Worm (Caenorhabditis elegans): ENCODE results near the gene F01D5.2.

The F01D5.2 gene

DNA sequence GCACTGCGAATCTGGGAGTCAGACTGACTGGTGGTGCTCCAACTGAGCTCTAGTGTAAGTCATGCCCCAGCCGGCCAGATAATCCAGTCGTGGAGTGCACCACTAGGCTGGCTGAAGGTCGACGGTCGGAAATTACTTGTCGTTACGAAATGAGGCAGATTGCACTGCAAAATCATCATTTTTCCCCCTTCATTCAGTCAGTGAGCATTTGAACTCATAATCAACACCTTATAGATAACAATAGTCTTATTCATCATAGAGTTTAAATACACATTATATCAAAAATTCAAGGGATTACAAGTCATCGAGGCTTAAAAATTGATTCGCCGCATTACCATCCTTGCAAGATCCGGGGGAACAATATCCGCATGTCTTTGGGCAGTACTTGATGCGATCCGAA, 17.0 kb downstream of the F01D5.2 start:
- TF ChIP-seq skn-1 (tag; optimal IDR thresholded peaks at IDR 0.05), result peak; percentile 30
- peak; percentile 53 for TF ChIP-seq pqm-1 (tag; optimal IDR thresholded peaks at IDR 0.05)
- TF ChIP-seq eor-1 (tag; optimal IDR thresholded peaks at IDR 0.05), result no peak
- peak; percentile 34 for TF ChIP-seq elt-2 (tag; optimal IDR thresholded peaks at IDR 0.05)
- TF ChIP-seq unc-39 (tag; optimal IDR thresholded peaks at IDR 0.05), result no peak

DNA sequence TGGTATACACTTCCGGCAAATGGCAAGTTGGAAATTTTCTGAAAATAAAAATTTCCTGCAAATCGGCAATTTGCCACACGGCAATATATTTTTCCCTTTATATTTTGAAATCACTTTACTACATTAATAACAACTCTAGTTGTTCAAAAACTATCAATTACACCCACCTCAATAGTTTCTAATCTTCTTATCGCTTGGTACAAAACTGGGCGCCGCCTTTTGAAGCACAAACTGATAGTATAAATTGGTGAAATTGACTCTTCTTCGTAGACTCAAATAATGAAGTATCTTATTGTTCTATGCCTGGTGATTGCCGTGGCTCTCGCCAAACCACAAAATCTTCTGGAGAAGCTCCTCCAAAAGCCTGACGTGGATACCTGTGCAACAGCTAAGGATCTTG, 17.8 kb downstream of the F01D5.2 start, which contains the start of gene Y39G8B.9:
Gene Y39G8B.9, plus strand, starts transcription at position 269 of the 400 bp plus-strand sequence.
- TF ChIP-seq pha-4 (tag; optimal IDR thresholded peaks at IDR 0.05) (peak; percentile 0), elt-2 (tag; optimal IDR thresholded peaks at IDR 0.05) (peak; percentile 61), zag-1 (tag; optimal IDR thresholded peaks at IDR 0.05) (no peak), pqm-1 (tag; optimal IDR thresholded peaks at IDR 0.05) (peak; percentile 5), elt-3 (tag; optimal IDR thresholded peaks at IDR 0.05) (no peak)

DNA sequence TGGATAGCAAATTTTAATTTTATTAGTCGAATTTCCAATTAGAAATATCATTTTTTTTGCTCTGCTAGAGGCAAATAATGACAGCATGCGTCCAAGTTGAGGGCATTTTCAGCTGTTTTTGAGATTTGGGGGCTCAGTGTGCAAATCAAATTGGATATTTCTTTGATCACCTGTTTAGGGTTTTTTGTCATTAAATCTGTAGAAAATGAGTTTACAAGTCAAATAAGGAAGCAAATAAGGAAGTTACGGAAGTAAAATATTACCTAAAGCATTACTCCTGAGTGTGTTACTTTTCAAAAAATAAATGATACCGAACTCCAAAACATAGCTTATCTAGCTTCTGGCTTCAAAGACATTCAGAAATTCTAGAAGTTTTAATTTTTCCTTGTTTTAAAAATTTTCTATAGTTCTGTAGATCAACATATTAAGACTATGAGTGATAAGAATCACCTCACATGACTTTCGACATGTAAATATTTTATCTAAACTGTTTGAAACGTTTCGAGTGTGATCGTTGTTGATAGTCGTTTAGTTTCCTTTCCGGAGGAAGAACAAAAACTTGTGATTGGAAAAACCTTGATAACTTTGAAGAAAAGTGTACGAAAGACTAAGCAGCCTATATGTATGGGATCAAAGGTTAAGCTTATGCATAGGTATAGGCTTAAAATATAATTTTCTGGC, 18.9 kb downstream of the F01D5.2 start, which contains the start of gene sre-48:
Gene sre-48, minus strand, starts transcription at position 51 of the 681 bp plus-strand sequence.
- no peak for TF ChIP-seq skn-1 (tag; optimal IDR thresholded peaks at IDR 0.05)
- TF ChIP-seq hmg-11 (tag; optimal IDR thresholded peaks at IDR 0.05), result no peak
- TF ChIP-seq pqm-1 (tag; optimal IDR thresholded peaks at IDR 0.05), result peak; percentile 73
- TF ChIP-seq tbx-2 (tag; optimal IDR thresholded peaks at IDR 0.05), result no peak
- peak; percentile 85 for TF ChIP-seq jun-1 (tag; optimal IDR thresholded peaks at IDR 0.05)
- peak; percentile 92 for TF ChIP-seq elt-2 (tag; optimal IDR thresholded peaks at IDR 0.05)
- TF ChIP-seq nhr-237 (tag; optimal IDR thresholded peaks at IDR 0.05), result no peak
- TF ChIP-seq pha-4 (tag; optimal IDR thresholded peaks at IDR 0.05), result peak; percentile 47
- TF ChIP-seq fkh-10 (GFP tag; optimal IDR thresholded peaks at IDR 0.05), result no peak
- no peak for TF ChIP-seq eor-1 (tag; optimal IDR thresholded peaks at IDR 0.05)

DNA sequence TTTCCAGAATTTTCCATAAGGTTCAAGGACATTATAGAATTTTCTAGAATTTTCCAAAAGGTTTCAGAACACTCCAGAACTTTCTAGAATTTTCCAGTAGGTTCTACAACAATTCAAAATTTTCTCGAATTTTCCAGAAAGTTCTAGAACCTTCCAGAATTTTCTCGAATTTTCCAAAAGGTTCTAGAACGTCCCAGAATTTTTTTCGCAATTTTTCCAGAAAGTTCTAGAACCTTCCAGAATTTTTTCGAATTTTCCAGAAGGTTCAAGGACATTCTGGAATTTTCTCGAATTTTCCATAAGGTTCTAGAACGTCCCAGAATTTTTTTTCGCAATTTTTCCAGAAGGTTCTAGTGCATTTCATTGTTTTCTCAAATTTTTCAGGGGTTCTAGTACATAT, 21.2 kb downstream of the F01D5.2 start:
- TF ChIP-seq elt-1 (tag; optimal IDR thresholded peaks at IDR 0.05), result no peak
- no peak for TF ChIP-seq lin-15B (tag; optimal IDR thresholded peaks at IDR 0.05)
- no peak for TF ChIP-seq elt-3 (tag; optimal IDR thresholded peaks at IDR 0.05)
- TF ChIP-seq mml-1 (tag; optimal IDR thresholded peaks at IDR 0.05), result no peak
- TF ChIP-seq lsy-12 (tag; optimal IDR thresholded peaks at IDR 0.05), result no peak
- no peak for TF ChIP-seq eor-1 (tag; optimal IDR thresholded peaks at IDR 0.05)
- TF ChIP-seq ztf-11 (tag; optimal IDR thresholded peaks at IDR 0.05), result no peak
- no peak for TF ChIP-seq ztf-4 (tag; optimal IDR thresholded peaks at IDR 0.05)
- no peak for TF ChIP-seq nhr-77 (tag; optimal IDR thresholded peaks at IDR 0.05)
- no peak for TF ChIP-seq aly-2 (tag; optimal IDR thresholded peaks at IDR 0.05)
- TF ChIP-seq fkh-10 (GFP tag; optimal IDR thresholded peaks at IDR 0.05), result no peak
- TF ChIP-seq lin-39 (tag; optimal IDR thresholded peaks at IDR 0.05), result no peak
- TF ChIP-seq nhr-76 (tag; optimal IDR thresholded peaks at IDR 0.05), result no peak
- TF ChIP-seq unc-39 (tag; optimal IDR thresholded peaks at IDR 0.05), result no peak
- no peak for TF ChIP-seq ama-1 (optimal IDR thresholded peaks at IDR 0.05)
- TF ChIP-seq daf-12 (tag; optimal IDR thresholded peaks at IDR 0.05), result no peak
- TF ChIP-seq snpc-4 (tag; optimal IDR thresholded peaks at IDR 0.05), result no peak
- no peak for TF ChIP-seq ceh-28 (tag; optimal IDR thresholded peaks at IDR 0.05)
- no peak for TF ChIP-seq jun-1 (tag; optimal IDR thresholded peaks at IDR 0.05)
- TF ChIP-seq nfya-1 (tag; optimal IDR thresholded peaks at IDR 0.05; ENCODE audit: insufficient read depth), result no peak

DNA sequence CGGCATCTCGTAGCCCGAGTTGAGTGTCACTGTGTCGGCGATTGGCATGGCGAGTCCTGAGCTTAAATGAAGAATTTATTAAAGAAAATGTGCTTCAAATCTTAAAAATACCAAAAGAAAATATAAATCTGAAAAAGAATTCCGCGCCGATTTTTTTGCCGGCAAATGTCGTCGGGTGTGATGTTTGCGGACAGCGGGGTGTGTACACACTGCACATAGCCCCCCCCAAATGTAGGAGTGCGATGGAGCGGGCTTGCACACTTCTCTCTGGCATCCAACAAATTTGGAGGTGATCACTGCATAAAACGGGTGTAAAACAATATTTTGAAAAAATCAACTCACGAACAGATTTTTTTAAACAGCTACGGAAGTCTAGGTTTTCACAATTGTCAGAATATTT, 22.7 kb downstream of the F01D5.2 start, which contains the start of gene Y39G8B.2:
Gene Y39G8B.2, minus strand, starts transcription at position 61 of the 400 bp plus-strand sequence.
- TF ChIP-seq ceh-16 (tag; optimal IDR thresholded peaks at IDR 0.05) (no peak), nhr-25 (tag; optimal IDR thresholded peaks at IDR 0.05) (peak; percentile 84), fkh-2 (tag; optimal IDR thresholded peaks at IDR 0.05) (no peak), nhr-11 (tag; optimal IDR thresholded peaks at IDR 0.05) (no peak), nhr-43 (tag; optimal IDR thresholded peaks at IDR 0.05; ENCODE audit: poor library complexity, severe bottlenecking) (peak; percentile 80), daf-12 (tag; optimal IDR thresholded peaks at IDR 0.05) (no peak), nfya-1 (tag; optimal IDR thresholded peaks at IDR 0.05; ENCODE audit: insufficient read depth) (peak; percentile 88), hmg-11 (tag; optimal IDR thresholded peaks at IDR 0.05) (peak; percentile 81), ZK546.5 (tag; optimal IDR thresholded peaks at IDR 0.05) (no peak), snpc-4 (tag; optimal IDR thresholded peaks at IDR 0.05) (peak; percentile 92), unc-62 (GFP tag; optimal IDR thresholded peaks at IDR 0.05) (no peak), pqm-1 (tag; optimal IDR thresholded peaks at IDR 0.05) (peak; percentile 60), pha-4 (tag; optimal IDR thresholded peaks at IDR 0.05) (peak; percentile 97), fkh-10 (GFP tag; optimal IDR thresholded peaks at IDR 0.05) (no peak), ztf-11 (tag; optimal IDR thresholded peaks at IDR 0.05) (no peak), jun-1 (tag; optimal IDR thresholded peaks at IDR 0.05) (peak; percentile 56), aly-2 (tag; optimal IDR thresholded peaks at IDR 0.05) (no peak), skn-1 (tag; optimal IDR thresholded peaks at IDR 0.05) (peak; percentile 11), R02D3.7 (tag; optimal IDR thresholded peaks at IDR 0.05) (peak; percentile 55), mml-1 (tag; optimal IDR thresholded peaks at IDR 0.05) (no peak), nhr-237 (tag; optimal IDR thresholded peaks at IDR 0.05) (no peak), lsy-12 (tag; optimal IDR thresholded peaks at IDR 0.05) (peak; percentile 32), nhr-23 (tag; optimal IDR thresholded peaks at IDR 0.05) (peak; percentile 86), ama-1 (optimal IDR thresholded peaks at IDR 0.05) (peak; percentile 49), unc-39 (tag; optimal IDR thresholded peaks at IDR 0.05) (no peak), elt-2 (tag; optimal IDR thresholded peaks at IDR 0.05) (peak; percentile 57), elt-3 (tag; optimal IDR thresholded peaks at IDR 0.05) (peak in 1 of 3 experiments; percentile 40), egl-5 (tag; optimal IDR thresholded peaks at IDR 0.05) (peak; percentile 66), nhr-76 (tag; optimal IDR thresholded peaks at IDR 0.05) (no peak), eor-1 (tag; optimal IDR thresholded peaks at IDR 0.05) (no peak), nhr-28 (tag; optimal IDR thresholded peaks at IDR 0.05) (no peak), lin-15B (tag; optimal IDR thresholded peaks at IDR 0.05) (peak; percentile 98), fos-1 (tag; optimal IDR thresholded peaks at IDR 0.05) (peak; percentile 16)
